Worm (Caenorhabditis elegans) whole organism, L1 larva: Measurements from ENCODE around the gene Y102E9.5.

ENCODE experiments used
- C04F5.9 ChIP-seq: sonication (generic microtip); optimal IDR thresholded peaks from 2 replicates; lab custom pipeline; 2016; ENCODE audit warnings: missing genetic modification characterization, missing compliant biosample characterization
- F16B12.6 ChIP-seq: fragments of 150-350 bp; optimal IDR thresholded peaks from 2 replicates; lab custom pipeline; 2014; ENCODE audit warnings: missing biosample characterization, missing genetic modification characterization
- aly-2 ChIP-seq: fragments of 150-350 bp; optimal IDR thresholded peaks from 2 replicates; lab custom pipeline; 2014; ENCODE audit warnings: missing biosample characterization, missing genetic modification characterization
- ama-1 ChIP-seq: fragments of 150-350 bp; optimal IDR thresholded peaks from 2 replicates; lab custom pipeline; 2014
- blmp-1 ChIP-seq: fragments of 150-350 bp; optimal IDR thresholded peaks from 2 replicates; lab custom pipeline; 2014; ENCODE audit warnings: missing biosample characterization, missing genetic modification characterization
- ceh-8 ChIP-seq: fragments of 200-800 bp; sonication (Bioruptor generic); optimal IDR thresholded peaks from 2 replicates; lab custom pipeline; 2018; ENCODE audit warnings: mild to moderate bottlenecking, missing genetic modification characterization, moderate library complexity, missing compliant biosample characterization
- ceh-82 ChIP-seq, 3 experiments: fragments of 150-350 bp in 1 of 3; sonication (generic microtip) in 2 of 3; optimal IDR thresholded peaks; 2 replicates each; lab custom pipeline; 2014 to 2017; ENCODE audit warnings: missing biosample characterization in 3 of 3, missing genetic modification characterization in 3 of 3
- ceh-88 ChIP-seq: fragments of 200-800 bp; sonication (Bioruptor generic); IDR thresholded peaks from 2 replicates; pipeline ENCODE4 v1.3.6; 2022; ENCODE audit warnings: missing genetic modification characterization, missing compliant biosample characterization
- ceh-90 ChIP-seq: sonication (generic microtip); optimal IDR thresholded peaks from 2 replicates; lab custom pipeline; 2016; ENCODE audit warnings: missing genetic modification characterization, missing compliant biosample characterization
- ces-1 ChIP-seq: fragments of 150-350 bp; optimal IDR thresholded peaks from 2 replicates; lab custom pipeline; 2014; ENCODE audit warnings: missing biosample characterization, missing genetic modification reagents, missing genetic modification characterization
- dpl-1 ChIP-seq, 3 experiments: fragments of 150-350 bp in 2 of 3; sonication (generic microtip) in 1 of 3; optimal IDR thresholded peaks; 2 replicates each; lab custom pipeline; 2014 to 2017; ENCODE audit warnings: missing biosample characterization in 3 of 3, missing genetic modification characterization in 3 of 3, missing genetic modification reagents in 3 of 3
- dsc-1 ChIP-seq: sonication (generic microtip); optimal IDR thresholded peaks from 2 replicates; lab custom pipeline; 2016; ENCODE audit warnings: mild to moderate bottlenecking, missing genetic modification characterization, missing compliant biosample characterization
- efl-3 ChIP-seq: fragments of 200-800 bp; sonication (Bioruptor generic); optimal IDR thresholded peaks from 2 replicates; lab custom pipeline; 2018; ENCODE audit warnings: mild to moderate bottlenecking, missing genetic modification characterization, missing compliant biosample characterization
- egl-13 ChIP-seq: sonication (generic microtip); optimal IDR thresholded peaks from 2 replicates; lab custom pipeline; 2016; ENCODE audit warnings: missing genotype, missing genetic modification reagents, missing genetic modification characterization, missing compliant biosample characterization
- elt-2 ChIP-seq: sonication (generic microtip); optimal IDR thresholded peaks from 2 replicates; lab custom pipeline; 2016; ENCODE audit warnings: missing genetic modification characterization, mild to moderate bottlenecking, inconsistent platforms, missing compliant biosample characterization, missing genetic modification reagents
- elt-3 ChIP-seq, 6 experiments: fragments of 150-350 bp in 1 of 6; sonication (generic microtip); optimal IDR thresholded peaks; 2 replicates each; lab custom pipeline; 2017 to 2018; ENCODE audit warnings: missing biosample characterization in 6 of 6, missing genetic modification characterization in 6 of 6, inconsistent platforms in 1 of 6
- grh-1 ChIP-seq: fragments of 200-800 bp; sonication (Bioruptor generic); IDR thresholded peaks from 2 replicates; pipeline ENCODE4 v1.3.6; 2022; ENCODE audit warnings: missing genetic modification reagents, missing genetic modification characterization, missing compliant biosample characterization
- hlh-17 ChIP-seq: fragments of 200-800 bp; sonication (Bioruptor generic); optimal IDR thresholded peaks from 2 replicates; lab custom pipeline; 2018; ENCODE audit warnings: missing genetic modification characterization, mild to moderate bottlenecking, missing compliant biosample characterization, moderate library complexity, borderline replicate concordance
- hlh-4 ChIP-seq: sonication (generic microtip); optimal IDR thresholded peaks from 2 replicates; lab custom pipeline; 2016; ENCODE audit warnings: mild to moderate bottlenecking, missing genetic modification characterization, missing compliant biosample characterization
- hpl-2 ChIP-seq: fragments of 150-350 bp; optimal IDR thresholded peaks from 2 replicates; lab custom pipeline; 2014; ENCODE audit warnings: missing biosample characterization, missing genetic modification reagents, missing genetic modification characterization
- isw-1 ChIP-seq: fragments of 200-800 bp; sonication (Bioruptor generic); IDR thresholded peaks from 2 replicates; pipeline ENCODE4 v1.3.6; 2022; ENCODE audit warnings: missing genetic modification characterization, missing compliant biosample characterization
- jun-1 ChIP-seq: fragments of 150-350 bp; optimal IDR thresholded peaks from 2 replicates; lab custom pipeline; 2014; ENCODE audit warnings: missing biosample characterization, missing genetic modification reagents, missing genetic modification characterization
- lin-14 ChIP-seq: fragments of 200-800 bp; sonication (Bioruptor generic); optimal IDR thresholded peaks from 2 replicates; lab custom pipeline; 2018; ENCODE audit warnings: mild to moderate bottlenecking, missing genetic modification characterization, moderate library complexity, missing compliant biosample characterization
- lin-35 ChIP-seq, 2 experiments: fragments of 150-350 bp; optimal IDR thresholded peaks; 2 replicates each; lab custom pipeline; 2014; ENCODE audit warnings: missing biosample characterization in 2 of 2, missing genetic modification characterization in 2 of 2, missing genetic modification reagents in 2 of 2
- lin-39 ChIP-seq: fragments of 150-350 bp; optimal IDR thresholded peaks from 2 replicates; lab custom pipeline; 2014; ENCODE audit warnings: missing biosample characterization, missing genetic modification reagents, missing genetic modification characterization
- lir-3 ChIP-seq: sonication (generic microtip); optimal IDR thresholded peaks from 2 replicates; lab custom pipeline; 2016; ENCODE audit warnings: mild to moderate bottlenecking, missing genetic modification characterization, moderate library complexity, missing compliant biosample characterization; ENCODE audit not compliant: poor library complexity
- lsy-2 ChIP-seq, 2 experiments: fragments of 150-350 bp; optimal IDR thresholded peaks; 2 replicates each; lab custom pipeline; 2014; ENCODE audit warnings: missing biosample characterization in 2 of 2, missing genetic modification characterization in 2 of 2
- mab-9 ChIP-seq: fragments of 200-800 bp; sonication (Bioruptor generic); IDR thresholded peaks from 2 replicates; pipeline ENCODE4 v1.3.6; 2022; ENCODE audit warnings: missing genetic modification reagents, missing genetic modification characterization, missing compliant biosample characterization
- mdl-1 ChIP-seq, 2 experiments: fragments of 150-350 bp; optimal IDR thresholded peaks; 2 replicates each; lab custom pipeline; 2014 to 2017; ENCODE audit warnings: missing biosample characterization in 2 of 2, missing genetic modification characterization in 2 of 2, inconsistent platforms in 1 of 2
- mep-1 ChIP-seq: fragments of 150-350 bp; optimal IDR thresholded peaks from 2 replicates; lab custom pipeline; 2014; ENCODE audit warnings: missing biosample characterization, missing genetic modification characterization
- nhr-11 ChIP-seq: fragments of 150-350 bp; optimal IDR thresholded peaks from 2 replicates; lab custom pipeline; 2014; ENCODE audit warnings: missing biosample characterization, missing genetic modification characterization
- nhr-19 ChIP-seq: fragments of 200-800 bp; sonication (Bioruptor generic); conservative IDR thresholded peaks from 2 replicates; pipeline ENCODE4 v1.3.6; 2022; ENCODE audit warnings: missing genetic modification characterization, missing compliant biosample characterization
- nhr-20 ChIP-seq: sonication (generic microtip); optimal IDR thresholded peaks from 2 replicates; lab custom pipeline; 2016; ENCODE audit warnings: mild to moderate bottlenecking, missing genetic modification characterization, missing compliant biosample characterization
- nhr-237 ChIP-seq: fragments of 150-350 bp; optimal IDR thresholded peaks from 2 replicates; lab custom pipeline; 2014; ENCODE audit warnings: missing biosample characterization, missing genetic modification characterization
- nhr-28 ChIP-seq: fragments of 150-350 bp; optimal IDR thresholded peaks from 2 replicates; lab custom pipeline; 2014; ENCODE audit warnings: missing biosample characterization, missing genetic modification characterization
- nhr-47 ChIP-seq: sonication (generic microtip); optimal IDR thresholded peaks from 2 replicates; lab custom pipeline; 2016; ENCODE audit warnings: mild to moderate bottlenecking, missing genetic modification characterization, moderate library complexity, missing compliant biosample characterization
- nhr-71 ChIP-seq: sonication (generic microtip); optimal IDR thresholded peaks from 2 replicates; lab custom pipeline; 2016; ENCODE audit warnings: mild to moderate bottlenecking, missing genetic modification characterization, moderate library complexity, missing compliant biosample characterization
- nhr-76 ChIP-seq: sonication (generic microtip); optimal IDR thresholded peaks from 2 replicates; lab custom pipeline; 2017; ENCODE audit warnings: missing biosample characterization, missing genetic modification characterization
- nhr-77 ChIP-seq: fragments of 150-350 bp; optimal IDR thresholded peaks from 2 replicates; lab custom pipeline; 2014; ENCODE audit warnings: missing biosample characterization, missing genetic modification characterization
- nhr-84 ChIP-seq: sonication (generic microtip); optimal IDR thresholded peaks from 2 replicates; lab custom pipeline; 2017; ENCODE audit warnings: missing biosample characterization, missing genetic modification characterization
- pag-3 ChIP-seq: sonication (generic microtip); optimal IDR thresholded peaks from 2 replicates; lab custom pipeline; 2017; ENCODE audit warnings: missing genetic modification characterization, mild to moderate bottlenecking, missing compliant biosample characterization, antibody characterized with exemption, borderline replicate concordance; ENCODE audit not compliant: insufficient read depth
- pax-3 ChIP-seq: fragments of 200-800 bp; sonication (Bioruptor generic); optimal IDR thresholded peaks from 2 replicates; lab custom pipeline; 2018; ENCODE audit warnings: mild to moderate bottlenecking, missing genetic modification characterization, moderate library complexity, missing compliant biosample characterization
- pqm-1 ChIP-seq: sonication (generic microtip); optimal IDR thresholded peaks from 3 replicates; lab custom pipeline; 2017; ENCODE audit warnings: missing biosample characterization, missing genetic modification characterization
- skn-1 ChIP-seq: fragments of 150-350 bp; optimal IDR thresholded peaks from 2 replicates; lab custom pipeline; 2014; ENCODE audit warnings: missing biosample characterization, missing genetic modification characterization
- sup-37 ChIP-seq: fragments of 200-800 bp; sonication (Bioruptor generic); optimal IDR thresholded peaks from 2 replicates; lab custom pipeline; 2018; ENCODE audit warnings: mild to moderate bottlenecking, missing genetic modification characterization, missing compliant biosample characterization
- swsn-7 ChIP-seq: sonication (generic microtip); optimal IDR thresholded peaks from 2 replicates; lab custom pipeline; 2016; ENCODE audit warnings: missing genetic modification characterization, missing compliant biosample characterization
- tlp-1 ChIP-seq: fragments of 150-350 bp; optimal IDR thresholded peaks from 2 replicates; lab custom pipeline; 2014; ENCODE audit warnings: missing biosample characterization, missing genetic modification characterization
- unc-130 ChIP-seq: fragments of 150-350 bp; optimal IDR thresholded peaks from 2 replicates; lab custom pipeline; 2017; ENCODE audit warnings: missing biosample characterization, missing genetic modification characterization, inconsistent platforms
- unc-86 ChIP-seq: sonication (generic microtip); optimal IDR thresholded peaks from 2 replicates; lab custom pipeline; 2016; ENCODE audit warnings: missing genetic modification characterization, missing compliant biosample characterization
- vab-15 ChIP-seq: sonication (generic microtip); optimal IDR thresholded peaks from 2 replicates; lab custom pipeline; 2017; ENCODE audit warnings: missing genotype, mild to moderate bottlenecking, missing genetic modification characterization, missing compliant biosample characterization
- zag-1 ChIP-seq: fragments of 150-350 bp; optimal IDR thresholded peaks from 2 replicates; lab custom pipeline; 2014; ENCODE audit warnings: missing biosample characterization, missing genetic modification characterization
- zip-4 ChIP-seq: fragments of 200-800 bp; sonication (Bioruptor generic); optimal IDR thresholded peaks from 2 replicates; lab custom pipeline; 2018; ENCODE audit warnings: mild to moderate bottlenecking, missing genetic modification characterization, moderate library complexity, missing compliant biosample characterization
- ztf-11 ChIP-seq, 2 experiments: sonication (generic microtip); optimal IDR thresholded peaks; 2 replicates each; lab custom pipeline; 2016 to 2017; ENCODE audit warnings: missing genetic modification characterization in 2 of 2, missing biosample characterization in 1 of 2, missing compliant biosample characterization in 1 of 2

Y102E9.5 gene

ce11 chrIII:6690490-6690889 is 39.6 kb downstream of the Y102E9.5 start:
- TF ChIP-seq dsc-1 (tag; lab: Kevin White, UChicago) (peak; percentile 58), mep-1 (tag; lab: Kevin White, UChicago) (no peak), lin-39 (no peak), hpl-2 (no peak), elt-2 (tag; lab: Kevin White, UChicago) (no peak), skn-1 (tag; lab: Kevin White, UChicago) (no peak), nhr-19 (GFP tag; lab: Robert Waterston, UW) (no peak), ceh-8 (no peak), lsy-2 (tag; optimal IDR thresholded peaks at IDR 0.05; lab: Kevin White, UChicago) (peak in 1 of 2 experiments; percentile 30), mdl-1 (tag; optimal IDR thresholded peaks at IDR 0.05; lab: Kevin White, UChicago) (no peak), hlh-4 (tag; lab: Kevin White, UChicago) (no peak), nhr-71 (tag; lab: Kevin White, UChicago) (peak; percentile 49), nhr-20 (tag; lab: Kevin White, UChicago) (no peak), vab-15 (tag; lab: Kevin White, UChicago) (no peak), jun-1 (tag; lab: Kevin White, UChicago) (no peak), C04F5.9 (tag; lab: Kevin White, UChicago) (no peak), zag-1 (tag; lab: Kevin White, UChicago) (no peak), pqm-1 (tag; lab: Kevin White, UChicago) (no peak), egl-13 (tag; lab: Kevin White, UChicago) (peak; percentile 48), ceh-82 (tag; optimal IDR thresholded peaks at IDR 0.05; lab: Kevin White, UChicago) (peak in 1 of 3 experiments; percentile 41), nhr-77 (no peak), ceh-88 (GFP tag; lab: Robert Waterston, UW) (no peak), nhr-84 (tag; lab: Kevin White, UChicago) (no peak), efl-3 (GFP tag; lab: Kevin White, UChicago) (no peak), nhr-237 (tag; lab: Kevin White, UChicago) (no peak), nhr-11 (tag; lab: Kevin White, UChicago) (no peak), unc-130 (no peak), nhr-28 (tag; lab: Kevin White, UChicago) (no peak), pax-3 (no peak), dpl-1 (GFP tag; optimal IDR thresholded peaks at IDR 0.05; lab: Kevin White, UChicago) (no peak), ztf-11 (tag; optimal IDR thresholded peaks at IDR 0.05; lab: Kevin White, UChicago) (no peak), pag-3 (tag; lab: Kevin White, UChicago) (no peak), unc-86 (peak; percentile 45), isw-1 (peak; percentile 9; the same call in 1 of the 2 replicates), mab-9 (no peak), nhr-47 (tag; lab: Kevin White, UChicago) (no peak), hlh-17 (no peak), lin-14 (peak; percentile 77), ceh-90 (tag; lab: Kevin White, UChicago) (no peak), grh-1 (GFP tag; lab: Robert Waterston, UW) (no peak), tlp-1 (no peak), lir-3 (tag; lab: Kevin White, UChicago) (no peak), ama-1 (lab: Kevin White, UChicago) (no peak), lin-35 (GFP tag; optimal IDR thresholded peaks at IDR 0.05; lab: Kevin White, UChicago) (no peak), blmp-1 (tag; lab: Kevin White, UChicago) (no peak), aly-2 (no peak), ces-1 (GFP tag; lab: Kevin White, UChicago) (no peak), nhr-76 (tag; lab: Kevin White, UChicago) (no peak), swsn-7 (peak; percentile 12), sup-37 (GFP tag; lab: Kevin White, UChicago) (no peak), elt-3 (tag; optimal IDR thresholded peaks at IDR 0.05; lab: Kevin White, UChicago) (no peak), F16B12.6 (tag; lab: Kevin White, UChicago) (no peak), zip-4 (no peak)
